Fruit fly (Drosophila melanogaster) whole organism, wandering third instar larva: ENCODE measurements around the gene CG3868.

Experiments used
- Abd-B ChIP-seq: fragments of >200 bp; optimal IDR thresholded peaks from 2 replicates; lab custom pipeline; 2017; ENCODE audit warnings: missing biosample characterization, missing genetic modification characterization
- CG32264 ChIP-seq: fragments of 200-800 bp; sonication (Bioruptor generic); optimal IDR thresholded peaks from 2 replicates; lab custom pipeline; 2016; ENCODE audit warnings: missing biosample characterization, missing genetic modification characterization
- CG9705 ChIP-seq: fragments of 200-800 bp; sonication (Bioruptor generic); optimal IDR thresholded peaks from 2 replicates; lab custom pipeline; 2018; ENCODE audit warnings: missing biosample characterization, mild to moderate bottlenecking, missing genetic modification characterization
- Dfd ChIP-seq: fragments of >200 bp; optimal IDR thresholded peaks from 2 replicates; lab custom pipeline; 2017; ENCODE audit warnings: missing biosample characterization, missing genetic modification characterization
- GATAd ChIP-seq: sonication (Bioruptor generic); optimal IDR thresholded peaks from 2 replicates; lab custom pipeline; 2016; ENCODE audit warnings: missing biosample characterization, missing genetic modification characterization
- HLH106 ChIP-seq: fragments of 200-800 bp; optimal IDR thresholded peaks from 3 replicates; lab custom pipeline; 2019; ENCODE audit warnings: missing biosample characterization, mild to moderate bottlenecking, missing genetic modification characterization, moderate library complexity
- Hnf4 ChIP-seq: fragments of 200-800 bp; sonication (Bioruptor generic); optimal IDR thresholded peaks from 2 replicates; lab custom pipeline; 2016; ENCODE audit warnings: missing biosample characterization, mild to moderate bottlenecking, missing genetic modification characterization
- Hr78 ChIP-seq: fragments of >200 bp; optimal IDR thresholded peaks from 2 replicates; lab custom pipeline; 2017; ENCODE audit warnings: missing biosample characterization, missing genetic modification characterization
- Hr83 ChIP-seq: fragments of 200-300 bp; sonication (Bioruptor generic); optimal IDR thresholded peaks from 2 replicates; lab custom pipeline; 2016; ENCODE audit warnings: missing biosample characterization, mild to moderate bottlenecking, missing genetic modification characterization, moderate library complexity; ENCODE audit not compliant: poor library complexity, severe bottlenecking
- Jra ChIP-seq: sonication (Bioruptor generic); optimal IDR thresholded peaks from 2 replicates; lab custom pipeline; 2016; ENCODE audit warnings: missing biosample characterization, missing genetic modification characterization
- Mio ChIP-seq: sonication (Bioruptor generic); optimal IDR thresholded peaks from 2 replicates; lab custom pipeline; 2016; ENCODE audit warnings: missing biosample characterization, missing genetic modification characterization
- N ChIP-seq: fragments of >200 bp; optimal IDR thresholded peaks from 2 replicates; lab custom pipeline; 2018; ENCODE audit warnings: missing biosample characterization, missing external identifiers, missing genetic modification characterization
- OdsH ChIP-seq: fragments of 200-800 bp; sonication (Bioruptor generic); optimal IDR thresholded peaks from 2 replicates; lab custom pipeline; 2016; ENCODE audit warnings: missing biosample characterization, mild to moderate bottlenecking, missing genetic modification characterization
- Sp1 ChIP-seq: fragments of 200-800 bp; sonication (Bioruptor generic); optimal IDR thresholded peaks from 3 replicates; lab custom pipeline; 2019; ENCODE audit warnings: missing biosample characterization, mild to moderate bottlenecking, missing genetic modification characterization, moderate library complexity
- Vsx2 ChIP-seq: fragments of 200-300, 225-300 bp; sonication (Bioruptor generic); optimal IDR thresholded peaks from 2 replicates; lab custom pipeline; 2018; ENCODE audit warnings: missing biosample characterization, missing genetic modification characterization; ENCODE audit not compliant: partially characterized antibody
- br ChIP-seq: fragments of 200-800 bp; sonication (Bioruptor generic); optimal IDR thresholded peaks from 2 replicates; lab custom pipeline; 2016; ENCODE audit warnings: missing biosample characterization, missing genetic modification characterization
- brk ChIP-seq: fragments of 200-800 bp; sonication (Bioruptor generic); optimal IDR thresholded peaks from 2 replicates; lab custom pipeline; 2016; ENCODE audit warnings: missing biosample characterization, mild to moderate bottlenecking, missing genetic modification characterization
- dl ChIP-seq, 2 experiments: fragments of 175-275, 200-275 bp in 1 of 2; fragments of 200-275 bp in 1 of 2; sonication (Bioruptor generic); optimal IDR thresholded peaks; lab custom pipeline; 2018; ENCODE audit warnings: mild to moderate bottlenecking in 2 of 2, missing biosample characterization in 2 of 2, missing genetic modification characterization in 2 of 2, moderate library complexity in 2 of 2; ENCODE audit not compliant: partially characterized antibody in 2 of 2, insufficient read depth in 1 of 2
- dmrt93B ChIP-seq: fragments of 200-800 bp; sonication (Bioruptor generic); optimal IDR thresholded peaks from 2 replicates; lab custom pipeline; 2018; ENCODE audit warnings: missing biosample characterization, mild to moderate bottlenecking, missing genetic modification characterization
- dsf ChIP-seq: sonication (Bioruptor generic); optimal IDR thresholded peaks from 2 replicates; lab custom pipeline; 2016; ENCODE audit warnings: missing biosample characterization, missing genetic modification characterization, borderline replicate concordance
- ey ChIP-seq: fragments of 200-800 bp; sonication (Bioruptor generic); optimal IDR thresholded peaks from 2 replicates; lab custom pipeline; 2016; ENCODE audit warnings: missing biosample characterization, missing genetic modification characterization
- foxo ChIP-seq, 2 experiments: fragments of 200-800 bp; sonication (Bioruptor generic); optimal IDR thresholded peaks; 2 replicates in 1 of 2; 3 replicates in 1 of 2; lab custom pipeline; 2016 to 2017; ENCODE audit warnings: missing biosample characterization in 2 of 2, missing genetic modification characterization in 2 of 2
- fru ChIP-seq: fragments of 200-800 bp; sonication (Bioruptor generic); optimal IDR thresholded peaks from 3 replicates; lab custom pipeline; 2016; ENCODE audit warnings: missing biosample characterization, mild to moderate bottlenecking, missing genetic modification characterization
- h ChIP-seq: fragments of 200-800 bp; sonication (Bioruptor generic); optimal IDR thresholded peaks from 3 replicates; lab custom pipeline; 2016; ENCODE audit warnings: missing biosample characterization, mild to moderate bottlenecking, missing genetic modification characterization
- jim ChIP-seq: fragments of 175-275, 200-325 bp; sonication (Bioruptor generic); optimal IDR thresholded peaks from 2 replicates; lab custom pipeline; 2016; ENCODE audit warnings: missing biosample characterization, mild to moderate bottlenecking, missing genetic modification characterization
- lola ChIP-seq: fragments of >200 bp; optimal IDR thresholded peaks from 2 replicates; lab custom pipeline; 2017; ENCODE audit warnings: missing biosample characterization, missing genetic modification characterization
- pan ChIP-seq: fragments of >200 bp; optimal IDR thresholded peaks from 2 replicates; lab custom pipeline; 2017
- psq ChIP-seq: fragments of 200-800 bp; sonication (Bioruptor generic); optimal IDR thresholded peaks from 3 replicates; lab custom pipeline; 2017; ENCODE audit warnings: missing biosample characterization, mild to moderate bottlenecking, missing genetic modification characterization, moderate library complexity
- rgr ChIP-seq: fragments of 200-800 bp; sonication (Bioruptor generic); optimal IDR thresholded peaks from 3 replicates; lab custom pipeline; 2016; ENCODE audit warnings: missing biosample characterization, mild to moderate bottlenecking, missing genetic modification characterization
- sage ChIP-seq: fragments of 200-800 bp; sonication (Bioruptor generic); optimal IDR thresholded peaks from 2 replicates; lab custom pipeline; 2016; ENCODE audit warnings: missing biosample characterization, mild to moderate bottlenecking, missing genetic modification characterization
- tai ChIP-seq: sonication (Bioruptor generic); optimal IDR thresholded peaks from 2 replicates; lab custom pipeline; 2016; ENCODE audit warnings: missing biosample characterization, missing genetic modification characterization
- usp ChIP-seq: fragments of >200 bp; optimal IDR thresholded peaks from 2 replicates; lab custom pipeline; 2017; ENCODE audit warnings: missing biosample characterization, missing genetic modification characterization
- woc ChIP-seq: sonication (Bioruptor generic); optimal IDR thresholded peaks from 2 replicates; lab custom pipeline; 2016; ENCODE audit warnings: missing biosample characterization, mild to moderate bottlenecking, missing genetic modification characterization

The CG3868 gene

dm6 chr3L:14447374-14447773 is 44.8 kb upstream of the CG3868 start:
- TF ChIP-seq Hr78 (GFP tag; lab: Kevin White, UChicago) (no peak), HLH106 (tag; lab: Kevin White, UChicago) (no peak), dmrt93B (no peak), CG9705 (GFP tag; lab: Kevin White, UChicago) (no peak), h (no peak), jim (GFP tag; lab: Kevin White, UChicago) (no peak), Abd-B (GFP tag; lab: Kevin White, UChicago) (no peak), psq (GFP tag; lab: Kevin White, UChicago) (no peak), fru (no peak), CG32264 (GFP tag; lab: Kevin White, UChicago) (no peak), Hnf4 (GFP tag; lab: Kevin White, UChicago) (no peak), OdsH (GFP tag; lab: Kevin White, UChicago) (no peak), Mio (no peak)
- TF ChIP-seq, all 38 proteins: peak for 0

- TF ChIP-seq Jra (no peak), sage (GFP tag; lab: Kevin White, UChicago) (no peak), Hnf4 (GFP tag; lab: Kevin White, UChicago) (no peak), rgr (GFP tag; lab: Kevin White, UChicago) (no peak), dsf (GFP tag; lab: Kevin White, UChicago) (no peak), Vsx2 (no peak), ey (GFP tag; lab: Kevin White, UChicago) (no peak), Sp1 (GFP tag; lab: Kevin White, UChicago) (no peak), dmrt93B (no peak), h (no peak), Hr78 (GFP tag; lab: Kevin White, UChicago) (no peak), GATAd (GFP tag; lab: Kevin White, UChicago) (no peak), dl (GFP tag; optimal IDR thresholded peaks at IDR 0.05; lab: Kevin White, UChicago; ENCODE audit: insufficient read depth in 1 of 2, partially characterized antibody in 2 of 2) (no peak), tai (no peak), usp (GFP tag; lab: Kevin White, UChicago) (no peak)
- TF ChIP-seq, all 38 proteins: peak for 0
Measured at dm6 chr3L:14446874-14447273, 44.3 kb upstream of the CG3868 start.

- TF ChIP-seq brk (GFP tag; lab: Kevin White, UChicago) (no peak), dmrt93B (no peak), OdsH (GFP tag; lab: Kevin White, UChicago) (no peak), Abd-B (GFP tag; lab: Kevin White, UChicago) (no peak), Hr78 (GFP tag; lab: Kevin White, UChicago) (no peak), br (GFP tag; lab: Kevin White, UChicago) (no peak), pan (lab: Kevin White, UChicago) (no peak), GATAd (GFP tag; lab: Kevin White, UChicago) (no peak), Dfd (GFP tag; lab: Kevin White, UChicago) (no peak), N (GFP tag; lab: Kevin White, UChicago) (no peak)
Measured at dm6 chr3L:14440592-14440991, 38.1 kb upstream of the CG3868 start.

- no peak for TF ChIP-seq HLH106 (tag; lab: Kevin White, UChicago)
- no peak for TF ChIP-seq GATAd (GFP tag; lab: Kevin White, UChicago)
- TF ChIP-seq usp (GFP tag; lab: Kevin White, UChicago) = no peak
- TF ChIP-seq Vsx2 = no peak
- no peak for TF ChIP-seq Hr83 (GFP tag; lab: Kevin White, UChicago)
- no peak for TF ChIP-seq lola (GFP tag; lab: Kevin White, UChicago)
- no peak for TF ChIP-seq fru
- TF ChIP-seq foxo (GFP tag; optimal IDR thresholded peaks at IDR 0.05; lab: Kevin White, UChicago) = no peak
- TF ChIP-seq Mio = no peak
- no peak for TF ChIP-seq Hnf4 (GFP tag; lab: Kevin White, UChicago)
- no peak for TF ChIP-seq N (GFP tag; lab: Kevin White, UChicago)
- TF ChIP-seq tai = no peak
- no peak for TF ChIP-seq pan (lab: Kevin White, UChicago)
- no peak for TF ChIP-seq woc
- no peak for TF ChIP-seq dmrt93B
- no peak for TF ChIP-seq Dfd (GFP tag; lab: Kevin White, UChicago)
- TF ChIP-seq brk (GFP tag; lab: Kevin White, UChicago) = no peak
- no peak for TF ChIP-seq psq (GFP tag; lab: Kevin White, UChicago)
- TF ChIP-seq, all 38 proteins: peak for 0
Measured at dm6 chr3L:14432252-14432651, 29.7 kb upstream of the CG3868 start.
